Worm (Caenorhabditis elegans): Measurements from ENCODE around the gene nspf-1.

nspf-1 gene

ce11 chrII:2736156-2736728 is 48.8 kb downstream of the nspf-1 start, which contains the start of gene T05A8.8 (continued):
- TF ChIP-seq hlh-11 (tag; optimal IDR thresholded peaks at IDR 0.05) (no peak), dmd-8 (GFP tag; IDR thresholded peaks at IDR 0.05) (0 out of 2 replicates have a peak, but pooled peaks have one; percentile 5)

- peak; percentile 34; the same call in 1 of the 2 replicates for TF ChIP-seq lim-7 (GFP tag; IDR thresholded peaks at IDR 0.05)
- no peak for TF ChIP-seq zfp-3 (GFP tag; conservative IDR thresholded peaks at IDR 0.05)
- TF ChIP-seq lin-29 (GFP tag; IDR thresholded peaks at IDR 0.05): 0 out of 2 replicates have a peak, but pooled peaks have one; percentile 19
- TF ChIP-seq set-16 (GFP tag; IDR thresholded peaks at IDR 0.05): peak; percentile 82
- TF ChIP-seq Y105C5A.15 (GFP tag; IDR thresholded peaks at IDR 0.05): no peak
- 0 out of 2 replicates have a peak, but pooled peaks have one; percentile 12 for TF ChIP-seq php-3 (GFP tag; IDR thresholded peaks at IDR 0.05)
- TF ChIP-seq lir-3 (tag; optimal IDR thresholded peaks at IDR 0.05): no peak
These were observed 49.5 kb downstream of the nspf-1 start for ce11 chrII:2736938-2737337.

All from whole organism, L4 larva.